Worm (Caenorhabditis elegans): ENCODE results near the gene W02B3.3.

The W02B3.3 gene

ce11 chrIII:623754-624153 lies 44.5 kb downstream of the W02B3.3 start (continued):
- peak; percentile 55 for TF ChIP-seq mef-2 (tag; optimal IDR thresholded peaks at IDR 0.05)
- TF ChIP-seq ama-1 (optimal IDR thresholded peaks at IDR 0.05) = no peak
- TF ChIP-seq hpl-2 (GFP tag; optimal IDR thresholded peaks at IDR 0.05) = peak; percentile 5
- TF ChIP-seq ces-1 (GFP tag; optimal IDR thresholded peaks at IDR 0.05) = no peak
- no peak for TF ChIP-seq C04F5.9 (tag; optimal IDR thresholded peaks at IDR 0.05)
- peak; percentile 82 for TF ChIP-seq tbx-2 (tag; optimal IDR thresholded peaks at IDR 0.05)
- TF ChIP-seq egl-27 (tag; optimal IDR thresholded peaks at IDR 0.05) = peak in 1 of 2 experiments; percentile 63
- no peak for TF ChIP-seq unc-30 (tag; optimal IDR thresholded peaks at IDR 0.05)
- peak; percentile 32 to 65 (median 51) for TF ChIP-seq dpl-1 (GFP tag; optimal IDR thresholded peaks at IDR 0.05)
- TF ChIP-seq nhr-237 (tag; optimal IDR thresholded peaks at IDR 0.05) = peak; percentile 61
- TF ChIP-seq elt-2 (tag; optimal IDR thresholded peaks at IDR 0.05) = peak; percentile 81
- TF ChIP-seq ztf-4 (tag; optimal IDR thresholded peaks at IDR 0.05) = peak; percentile 84
- TF ChIP-seq tlp-1 (tag; optimal IDR thresholded peaks at IDR 0.05) = no peak
- peak; percentile 95 for TF ChIP-seq mep-1 (tag; optimal IDR thresholded peaks at IDR 0.05)
- no peak for TF ChIP-seq unc-98 (GFP tag; IDR thresholded peaks at IDR 0.05)
- peak; percentile 83 for TF ChIP-seq nhr-19 (GFP tag; conservative IDR thresholded peaks at IDR 0.05)
- no peak for TF ChIP-seq ceh-63 (GFP tag; optimal IDR thresholded peaks at IDR 0.05)
- TF ChIP-seq unc-130 (tag; optimal IDR thresholded peaks at IDR 0.05) = peak; percentile 83
- no peak for TF ChIP-seq nhr-76 (tag; optimal IDR thresholded peaks at IDR 0.05)
- TF ChIP-seq ceh-82 (tag; optimal IDR thresholded peaks at IDR 0.05) = peak; percentile 53 to 93 (median 71)
- peak; percentile 64 for TF ChIP-seq isw-1 (GFP tag; IDR thresholded peaks at IDR 0.05)
- TF ChIP-seq sptf-1 (tag; optimal IDR thresholded peaks at IDR 0.05) = no peak
- TF ChIP-seq grh-1 (GFP tag; IDR thresholded peaks at IDR 0.05) = 0 out of 2 replicates have a peak, but pooled peaks have one; percentile 16
- TF ChIP-seq snpc-4 (tag; optimal IDR thresholded peaks at IDR 0.05) = peak; percentile 65
- TF ChIP-seq nhr-28 (tag; optimal IDR thresholded peaks at IDR 0.05) = no peak
- TF ChIP-seq lin-14 (GFP tag; optimal IDR thresholded peaks at IDR 0.05) = peak; percentile 100
- peak in 3 of 6 experiments; percentile 74 to 83 (median 78) for TF ChIP-seq elt-3 (tag; optimal IDR thresholded peaks at IDR 0.05)
- no peak for TF ChIP-seq fkh-4 (tag; optimal IDR thresholded peaks at IDR 0.05; ENCODE audit: borderline replicate concordance)
- peak; percentile 43 for TF ChIP-seq lin-15B (tag; optimal IDR thresholded peaks at IDR 0.05)
- TF ChIP-seq swsn-7 (tag; optimal IDR thresholded peaks at IDR 0.05) = peak; percentile 89
- peak; percentile 28 for TF ChIP-seq sup-37 (GFP tag; optimal IDR thresholded peaks at IDR 0.05)
- peak in 1 of 2 experiments; percentile 15 for TF ChIP-seq ztf-11 (tag; optimal IDR thresholded peaks at IDR 0.05)
- peak; percentile 86 for TF ChIP-seq pag-3 (tag; optimal IDR thresholded peaks at IDR 0.05; ENCODE audit: borderline replicate concordance, insufficient read depth)
- peak; percentile 59 for TF ChIP-seq lir-3 (tag; optimal IDR thresholded peaks at IDR 0.05; ENCODE audit: poor library complexity)
- TF ChIP-seq ceh-8 (GFP tag; optimal IDR thresholded peaks at IDR 0.05) = peak; percentile 78
- no peak for TF ChIP-seq hlh-17 (GFP tag; optimal IDR thresholded peaks at IDR 0.05; ENCODE audit: borderline replicate concordance)
- no peak for TF ChIP-seq pqm-1 (tag; optimal IDR thresholded peaks at IDR 0.05)
- TF ChIP-seq aly-2 (tag; optimal IDR thresholded peaks at IDR 0.05) = no peak
- TF ChIP-seq xbp-1 (tag; optimal IDR thresholded peaks at IDR 0.05) = peak; percentile 72
- TF ChIP-seq nhr-71 (tag; optimal IDR thresholded peaks at IDR 0.05) = peak; percentile 95
- TF ChIP-seq Y116A8C.19 (tag; optimal IDR thresholded peaks at IDR 0.05; ENCODE audit: borderline replicate concordance) = no peak
- no peak for TF ChIP-seq unc-62 (GFP tag; optimal IDR thresholded peaks at IDR 0.05)
- peak; percentile 86 for TF ChIP-seq skn-1 (tag; optimal IDR thresholded peaks at IDR 0.05)
- TF ChIP-seq rnt-1 (tag; optimal IDR thresholded peaks at IDR 0.05) = peak; percentile 85
- TF ChIP-seq nhr-77 (tag; optimal IDR thresholded peaks at IDR 0.05) = peak; percentile 86
- no peak for TF ChIP-seq zip-4 (GFP tag; optimal IDR thresholded peaks at IDR 0.05)
- peak; percentile 66 for TF ChIP-seq fkh-10 (GFP tag; optimal IDR thresholded peaks at IDR 0.05)
- peak in 1 of 2 experiments; percentile 95 for TF ChIP-seq mdl-1 (tag; optimal IDR thresholded peaks at IDR 0.05)
- peak; percentile 34 for TF ChIP-seq vab-15 (tag; optimal IDR thresholded peaks at IDR 0.05)
- TF ChIP-seq lin-35 (GFP tag; optimal IDR thresholded peaks at IDR 0.05) = peak; percentile 78 to 84
- peak; percentile 90 for TF ChIP-seq fkh-8 (tag; optimal IDR thresholded peaks at IDR 0.05)
- peak; percentile 91 for TF ChIP-seq nhr-20 (tag; optimal IDR thresholded peaks at IDR 0.05)
